Worm (Caenorhabditis elegans) whole organism, early embryonic: ENCODE results near the gene nid-1.

Experiments used
- B0310.2 ChIP-seq: sonication (generic microtip); optimal IDR thresholded peaks from 2 replicates; lab custom pipeline; 2016; ENCODE audit warnings: mild to moderate bottlenecking, missing genetic modification characterization, missing compliant biosample characterization
- F13C5.2 ChIP-seq: sonication (generic microtip); optimal IDR thresholded peaks from 2 replicates; lab custom pipeline; 2017; ENCODE audit warnings: mild to moderate bottlenecking, missing genetic modification characterization, inconsistent platforms, missing compliant biosample characterization
- aly-1 ChIP-seq: sonication (generic microtip); optimal IDR thresholded peaks from 2 replicates; lab custom pipeline; 2016; ENCODE audit warnings: missing genetic modification characterization, missing compliant biosample characterization
- ama-1 ChIP-seq: fragments of 150-350 bp; optimal IDR thresholded peaks from 2 replicates; lab custom pipeline; 2014
- ceh-36 ChIP-seq: sonication (generic microtip); optimal IDR thresholded peaks from 2 replicates; lab custom pipeline; 2016; ENCODE audit warnings: missing genetic modification characterization, inconsistent platforms, missing compliant biosample characterization
- ets-7 ChIP-seq: sonication (generic microtip); optimal IDR thresholded peaks from 2 replicates; lab custom pipeline; 2016; ENCODE audit warnings: missing genotype, missing genetic modification characterization, missing compliant biosample characterization
- flt-1 ChIP-seq: fragments of 200-800 bp; sonication (Bioruptor generic); IDR thresholded peaks from 2 replicates; pipeline ENCODE4 v1.3.6; 2022; ENCODE audit warnings: missing genetic modification characterization, missing compliant biosample characterization
- hmbx-1 ChIP-seq: sonication (generic microtip); optimal IDR thresholded peaks from 2 replicates; lab custom pipeline; 2016; ENCODE audit warnings: mild to moderate bottlenecking, missing genetic modification characterization, missing compliant biosample characterization
- hnd-1 ChIP-seq: sonication (generic microtip); optimal IDR thresholded peaks from 2 replicates; lab custom pipeline; 2016; ENCODE audit warnings: missing genetic modification characterization, missing compliant biosample characterization
- scrt-1 ChIP-seq: fragments of 200-800 bp; sonication (Bioruptor generic); IDR thresholded peaks from 2 replicates; pipeline ENCODE4 v1.3.6; 2022; ENCODE audit warnings: missing genetic modification characterization, missing compliant biosample characterization
- sea-1 ChIP-seq: fragments of 200-800 bp; sonication (Bioruptor generic); conservative IDR thresholded peaks from 2 replicates; pipeline ENCODE4 v1.3.6; 2022; ENCODE audit warnings: missing genetic modification characterization, missing compliant biosample characterization
- tbx-11 ChIP-seq: fragments of 200-800 bp; sonication (Bioruptor generic); IDR thresholded peaks from 2 replicates; pipeline ENCODE4 v1.3.6; 2022; ENCODE audit warnings: missing genetic modification characterization, missing compliant biosample characterization
- tbx-37 ChIP-seq: fragments of 200-800 bp; sonication (Bioruptor generic); conservative IDR thresholded peaks from 2 replicates; pipeline ENCODE4 v1.3.6; 2022; ENCODE audit warnings: missing genetic modification reagents, missing genetic modification characterization, missing compliant biosample characterization
- tra-4 ChIP-seq: sonication (generic microtip); optimal IDR thresholded peaks from 2 replicates; lab custom pipeline; 2017; ENCODE audit warnings: missing genetic modification characterization, missing compliant biosample characterization

ce11 chrV:12924128-12924527 is 14.2 kb downstream of the nid-1 start, which contains the start of gene pqn-67:
- TF ChIP-seq ama-1 = no peak
- TF ChIP-seq hnd-1 (tag; lab: Kevin White, UChicago) = no peak
- TF ChIP-seq tbx-37 (GFP tag; lab: Robert Waterston, UW) = no peak
- TF ChIP-seq scrt-1 (GFP tag; lab: Robert Waterston, UW) = no peak
- TF ChIP-seq aly-1 (tag; lab: Kevin White, UChicago) = no peak
- no peak for TF ChIP-seq sea-1 (GFP tag; lab: Robert Waterston, UW)
- TF ChIP-seq B0310.2 = no peak
- TF ChIP-seq ets-7 (tag; lab: Kevin White, UChicago) = no peak
- TF ChIP-seq ceh-36 (tag; lab: Kevin White, UChicago) = no peak
- TF ChIP-seq tbx-11 = no peak
- no peak for TF ChIP-seq hmbx-1 (tag; lab: Kevin White, UChicago)
- no peak for TF ChIP-seq F13C5.2 (tag; lab: Kevin White, UChicago)
- TF ChIP-seq tra-4 = no peak
- no peak for TF ChIP-seq flt-1
